Fruit fly (Drosophila melanogaster) whole organism, adult: Measurements from ENCODE around the gene zormin.

Source experiments
- CG11617 ChIP-seq: fragments of 200-800 bp; sonication (Bioruptor generic); optimal IDR thresholded peaks from 2 replicates; lab custom pipeline; 2017; ENCODE audit warnings: mild to moderate bottlenecking, missing biosample characterization, missing genetic modification reagents, missing genetic modification characterization
- CG12768 ChIP-seq: fragments of 200-800 bp; sonication (Bioruptor generic); optimal IDR thresholded peaks from 2 replicates; lab custom pipeline; 2017; ENCODE audit warnings: missing biosample characterization, missing genetic modification characterization, mild to moderate bottlenecking, moderate library complexity, missing genetic modification reagents
- CG14711 ChIP-seq: fragments of 200-800 bp; sonication (Bioruptor generic); optimal IDR thresholded peaks from 2 replicates; lab custom pipeline; 2018; ENCODE audit warnings: missing biosample characterization, mild to moderate bottlenecking, missing genetic modification characterization, moderate library complexity
- CG1620 ChIP-seq: fragments of 200-800 bp; sonication (Bioruptor generic); optimal IDR thresholded peaks from 2 replicates; lab custom pipeline; 2016; ENCODE audit warnings: missing biosample characterization, missing genetic modification characterization
- CG33017 ChIP-seq: fragments of 200-800 bp; sonication (Bioruptor generic); optimal IDR thresholded peaks from 2 replicates; lab custom pipeline; 2018; ENCODE audit warnings: missing biosample characterization, mild to moderate bottlenecking, missing genetic modification characterization, moderate library complexity
- CG5204 ChIP-seq: fragments of 200-800 bp; sonication (Bioruptor generic); optimal IDR thresholded peaks from 2 replicates; lab custom pipeline; 2016; ENCODE audit warnings: missing biosample characterization, missing genetic modification characterization
- CG7045 ChIP-seq: fragments of 200-800 bp; sonication (Bioruptor generic); optimal IDR thresholded peaks from 2 replicates; lab custom pipeline; 2017; ENCODE audit warnings: missing biosample characterization, mild to moderate bottlenecking, missing genetic modification characterization
- CG7101 ChIP-seq: fragments of 200-800 bp; sonication (Bioruptor generic); optimal IDR thresholded peaks from 2 replicates; lab custom pipeline; 2018; ENCODE audit warnings: missing biosample characterization, mild to moderate bottlenecking, missing genetic modification characterization, moderate library complexity
- Clk ChIP-seq: fragments of 200-800 bp; sonication (Bioruptor generic); optimal IDR thresholded peaks from 2 replicates; lab custom pipeline; 2017; ENCODE audit warnings: missing biosample characterization, missing genetic modification characterization
- Crg-1 ChIP-seq: fragments of 200-800 bp; sonication (Bioruptor generic); optimal IDR thresholded peaks from 2 replicates; lab custom pipeline; 2016; ENCODE audit warnings: missing biosample characterization, missing genetic modification characterization
- Hr96 ChIP-seq: fragments of 200-800 bp; sonication (Bioruptor generic); optimal IDR thresholded peaks from 2 replicates; lab custom pipeline; 2016; ENCODE audit warnings: missing biosample characterization, missing genetic modification characterization
- Mnt ChIP-seq: fragments of 200-800 bp; sonication (Bioruptor generic); optimal IDR thresholded peaks from 2 replicates; lab custom pipeline; 2016; ENCODE audit warnings: missing biosample characterization, mild to moderate bottlenecking, missing genetic modification characterization
- bab1 ChIP-seq: fragments of 200-800 bp; sonication (Bioruptor generic); optimal IDR thresholded peaks from 3 replicates; lab custom pipeline; 2019; ENCODE audit warnings: missing biosample characterization, mild to moderate bottlenecking, missing genetic modification characterization, moderate library complexity
- cic ChIP-seq: fragments of 200-800 bp; sonication (Bioruptor generic); optimal IDR thresholded peaks from 2 replicates; lab custom pipeline; 2017; ENCODE audit warnings: missing biosample characterization, mild to moderate bottlenecking, missing genetic modification characterization, moderate library complexity
- cnc ChIP-seq, 2 experiments: fragments of >200 bp; optimal IDR thresholded peaks; 2 replicates each; lab custom pipeline; 2017
- kay ChIP-seq: fragments of 200-800 bp; sonication (Bioruptor generic); peaks from one replicate; lab custom pipeline; 2016; ENCODE audit warnings: missing biosample characterization, missing genetic modification characterization, borderline replicate concordance
- ovo ChIP-seq: fragments of 200-800 bp; sonication (Bioruptor generic); optimal IDR thresholded peaks from 2 replicates; lab custom pipeline; 2016; ENCODE audit warnings: missing biosample characterization, missing genetic modification characterization
- pad ChIP-seq: fragments of 200-800 bp; sonication (Bioruptor generic); optimal IDR thresholded peaks from 3 replicates; lab custom pipeline; 2017; ENCODE audit warnings: missing biosample characterization, missing genetic modification characterization, mild to moderate bottlenecking, moderate library complexity, missing genetic modification reagents
- tj ChIP-seq: fragments of 200-800 bp; sonication (Bioruptor generic); optimal IDR thresholded peaks from 3 replicates; lab custom pipeline; 2017; ENCODE audit warnings: missing biosample characterization, mild to moderate bottlenecking, missing genetic modification characterization, moderate library complexity
- toe ChIP-seq: fragments of 200-800 bp; sonication (Bioruptor generic); optimal IDR thresholded peaks from 2 replicates; lab custom pipeline; 2016; ENCODE audit warnings: missing biosample characterization, missing genetic modification characterization

Gene zormin

DNA sequence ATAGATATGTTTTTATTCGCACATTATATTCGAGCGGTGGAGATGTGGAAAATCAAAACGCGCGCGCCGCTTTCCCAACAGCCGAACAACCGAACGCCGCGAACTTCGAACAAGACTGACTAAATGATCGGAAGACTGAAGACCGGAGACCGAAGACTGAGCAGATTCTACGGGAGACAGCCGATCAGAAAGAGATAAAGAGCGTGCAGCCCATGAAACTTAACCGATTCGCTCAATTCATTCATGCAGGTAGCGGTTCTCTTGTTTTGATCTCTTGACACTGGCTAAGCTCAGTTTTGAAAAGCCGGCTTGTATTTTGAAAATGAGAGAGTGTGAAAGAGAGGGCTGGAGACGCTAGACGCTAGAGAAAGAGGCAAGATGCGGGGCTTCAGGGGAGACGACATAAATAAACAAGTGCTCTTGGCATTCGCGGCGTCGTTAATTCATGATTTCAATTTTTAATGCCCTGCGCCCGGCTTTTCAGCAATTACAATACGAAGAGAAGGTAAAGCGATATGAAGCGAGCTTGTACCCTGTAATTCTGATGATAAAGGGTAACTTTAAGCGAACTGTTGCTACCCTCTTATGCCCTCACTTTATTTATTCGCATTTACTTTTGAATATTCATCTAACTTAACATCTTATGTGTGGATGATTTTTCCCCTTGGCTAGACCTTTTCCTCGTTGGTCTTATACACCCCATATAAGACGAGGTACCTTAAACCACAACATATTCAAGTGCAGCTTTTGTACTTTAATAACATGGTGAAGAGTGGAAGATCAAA, at the start of gene zormin:
TSS of gene zormin (minus strand) at position 113 of the 785 bp plus-strand sequence.
- TF ChIP-seq CG1620 (GFP tag; lab: Kevin White, UChicago), result no peak
- TF ChIP-seq Crg-1 (GFP tag; lab: Kevin White, UChicago), result no peak
- no peak for TF ChIP-seq CG7101 (tag; lab: Kevin White, UChicago)
- no peak for TF ChIP-seq Clk
- TF ChIP-seq Hr96 (GFP tag; lab: Kevin White, UChicago), result no peak
- TF ChIP-seq CG11617, result no peak
- peak; percentile 14 for TF ChIP-seq kay
- peak; percentile 18 for TF ChIP-seq bab1 (GFP tag; lab: Kevin White, UChicago)
- no peak for TF ChIP-seq pad

DNA sequence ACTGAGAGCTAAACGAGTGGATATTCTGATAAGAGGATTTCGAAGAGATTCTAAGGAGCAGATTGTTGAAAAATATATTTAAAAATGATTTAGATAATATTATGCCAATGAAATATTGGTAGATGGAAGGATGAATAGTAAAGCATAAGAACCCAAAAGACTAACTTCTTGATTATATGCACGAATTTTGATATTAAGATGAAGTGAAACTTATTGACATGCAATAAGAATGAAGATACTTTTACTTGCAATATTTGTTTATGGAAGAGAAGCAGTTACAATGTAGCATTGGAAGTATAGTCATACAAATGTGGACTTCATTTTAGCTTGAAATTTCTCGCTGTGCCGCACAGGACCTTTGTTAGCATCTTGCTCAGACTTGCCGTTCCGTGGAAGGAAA, 45.2 kb upstream of the zormin start, which contains the start of gene CG8960:
TSS of gene CG8960 (plus strand) at position 301 of the 400 bp plus-strand sequence.
- TF ChIP-seq Crg-1 (GFP tag; lab: Kevin White, UChicago) (no peak), CG1620 (GFP tag; lab: Kevin White, UChicago) (no peak), cnc (optimal IDR thresholded peaks at IDR 0.05; lab: Kevin White, UChicago) (no peak), Hr96 (GFP tag; lab: Kevin White, UChicago) (no peak), CG33017 (tag; lab: Kevin White, UChicago) (no peak), ovo (GFP tag; lab: Kevin White, UChicago) (no peak), bab1 (GFP tag; lab: Kevin White, UChicago) (no peak), pad (no peak), Clk (no peak)

DNA sequence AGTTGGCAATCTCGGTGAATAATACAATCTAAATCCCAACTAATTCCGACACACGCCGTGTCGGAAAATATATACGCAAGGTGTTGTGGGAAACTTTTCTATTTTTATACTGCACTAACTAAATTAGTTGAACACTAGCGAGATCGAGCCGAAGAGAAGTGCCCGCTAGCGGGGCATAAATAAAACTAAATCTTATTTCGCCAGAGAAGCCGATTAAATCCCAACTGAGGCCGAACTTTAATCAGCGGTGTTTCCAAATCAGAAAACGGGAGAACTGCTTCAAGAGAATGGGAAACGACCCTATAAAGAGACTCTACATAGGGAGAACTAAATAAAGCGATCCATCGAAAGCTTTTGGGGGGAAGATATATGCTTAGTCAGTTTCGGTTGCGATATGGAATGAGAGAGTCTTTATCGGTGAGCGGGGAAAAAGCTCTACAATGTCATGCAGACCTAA, 40.5 kb upstream of the zormin start, which contains the start of gene CG5707:
TSS of gene CG5707 (minus strand) at position 228 of the 457 bp plus-strand sequence.
- TF ChIP-seq bab1 (GFP tag; lab: Kevin White, UChicago) (peak; percentile 10), Clk (no peak), toe (GFP tag; lab: Kevin White, UChicago) (peak; percentile 38), CG7101 (tag; lab: Kevin White, UChicago) (peak; percentile 35), CG11617 (peak; percentile 39), ovo (GFP tag; lab: Kevin White, UChicago) (no peak), CG1620 (GFP tag; lab: Kevin White, UChicago) (no peak), CG12768 (GFP tag; lab: Kevin White, UChicago) (peak; percentile 35), Mnt (GFP tag; lab: Kevin White, UChicago) (peak; percentile 45), kay (peak; percentile 82), cic (GFP tag; lab: Kevin White, UChicago) (no peak), cnc (optimal IDR thresholded peaks at IDR 0.05; lab: Kevin White, UChicago) (peak in 1 of 2 experiments; percentile 54), CG33017 (tag; lab: Kevin White, UChicago) (no peak), pad (peak; percentile 53), CG7045 (GFP tag; lab: Kevin White, UChicago) (no peak), CG14711 (tag; lab: Kevin White, UChicago) (peak; percentile 15), tj (GFP tag; lab: Kevin White, UChicago) (peak; percentile 57), CG5204 (GFP tag; lab: Kevin White, UChicago) (peak; percentile 16), Hr96 (GFP tag; lab: Kevin White, UChicago) (peak; percentile 35), Crg-1 (GFP tag; lab: Kevin White, UChicago) (no peak)

DNA sequence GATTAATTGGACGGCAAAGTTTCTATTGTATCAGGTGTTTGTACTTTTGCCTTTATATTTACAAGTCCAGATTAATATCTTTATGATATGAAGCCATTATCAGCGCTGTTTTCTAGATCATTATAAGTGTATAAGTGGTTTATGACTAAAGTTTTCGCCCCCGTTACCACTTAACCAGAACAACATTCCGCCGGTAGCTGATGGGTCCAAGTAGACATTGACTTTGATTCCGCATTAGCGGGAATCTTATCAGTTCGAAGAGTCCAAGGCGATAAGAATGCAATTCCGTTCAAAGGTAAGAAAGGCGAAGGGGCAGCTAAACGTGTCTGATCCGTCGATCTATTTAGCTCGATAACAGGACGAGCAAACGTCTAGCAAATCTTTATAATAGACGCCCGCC, 40.0 kb upstream of the zormin start:
- TF ChIP-seq cic (GFP tag; lab: Kevin White, UChicago) (peak; percentile 22), CG1620 (GFP tag; lab: Kevin White, UChicago) (no peak)

DNA sequence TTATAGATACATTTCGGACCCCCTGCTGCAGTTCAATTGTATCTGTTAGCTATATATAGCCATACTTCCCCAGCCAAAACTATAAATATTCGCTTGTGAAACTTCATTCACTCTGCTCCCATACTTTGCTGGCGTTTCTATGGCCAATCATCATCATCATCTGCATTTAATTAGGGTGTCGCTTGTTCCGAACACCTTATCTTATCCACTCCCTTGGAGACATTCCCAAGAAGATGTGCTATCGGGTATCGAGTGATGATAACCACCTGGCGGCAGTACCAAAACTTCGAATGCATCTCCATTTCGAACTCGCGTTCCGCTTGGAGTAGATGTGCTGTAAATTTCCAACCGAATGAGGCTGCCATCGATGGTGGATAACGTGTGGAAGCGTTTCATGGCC, 34.1 kb upstream of the zormin start, which contains the start of gene CG13810:
TSS of gene CG13810 (plus strand) at position 301 of the 400 bp plus-strand sequence.
- TF ChIP-seq bab1 (GFP tag; lab: Kevin White, UChicago) (no peak), cnc (optimal IDR thresholded peaks at IDR 0.05; lab: Kevin White, UChicago) (no peak), CG7101 (tag; lab: Kevin White, UChicago) (no peak), CG12768 (GFP tag; lab: Kevin White, UChicago) (no peak), CG11617 (no peak), CG33017 (tag; lab: Kevin White, UChicago) (no peak), CG1620 (GFP tag; lab: Kevin White, UChicago) (no peak), cic (GFP tag; lab: Kevin White, UChicago) (no peak), toe (GFP tag; lab: Kevin White, UChicago) (no peak), CG14711 (tag; lab: Kevin White, UChicago) (no peak), CG7045 (GFP tag; lab: Kevin White, UChicago) (no peak), Crg-1 (GFP tag; lab: Kevin White, UChicago) (no peak), kay (no peak), pad (no peak), tj (GFP tag; lab: Kevin White, UChicago) (no peak), ovo (GFP tag; lab: Kevin White, UChicago) (no peak), Hr96 (GFP tag; lab: Kevin White, UChicago) (no peak), Clk (no peak)

DNA sequence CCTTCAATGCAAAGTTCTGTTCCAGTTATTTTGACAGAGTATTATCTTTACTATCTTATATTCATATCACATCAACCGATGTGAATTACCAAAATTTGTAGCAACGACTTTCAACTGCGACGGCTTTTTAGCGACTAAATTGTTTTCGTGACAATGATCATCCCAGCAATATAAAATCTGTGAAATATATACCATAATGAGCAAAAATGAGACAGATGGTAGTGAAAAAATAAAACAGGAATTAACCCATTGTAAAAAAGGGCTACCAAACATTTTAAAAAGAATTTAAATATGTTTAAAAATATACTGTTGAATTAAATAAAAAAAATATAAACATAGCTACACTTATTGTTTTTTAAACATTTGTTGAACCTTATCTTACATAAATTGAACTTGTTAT, 22.7 kb upstream of the zormin start, which contains the start of gene CG15820:
TSS of gene CG15820 (minus strand) at position 101 of the 400 bp plus-strand sequence.
- TF ChIP-seq CG11617 (no peak), CG7045 (GFP tag; lab: Kevin White, UChicago) (no peak), CG7101 (tag; lab: Kevin White, UChicago) (no peak), Hr96 (GFP tag; lab: Kevin White, UChicago) (no peak), cic (GFP tag; lab: Kevin White, UChicago) (no peak), Mnt (GFP tag; lab: Kevin White, UChicago) (no peak), toe (GFP tag; lab: Kevin White, UChicago) (no peak), CG1620 (GFP tag; lab: Kevin White, UChicago) (no peak), cnc (optimal IDR thresholded peaks at IDR 0.05; lab: Kevin White, UChicago) (no peak), tj (GFP tag; lab: Kevin White, UChicago) (no peak), CG14711 (tag; lab: Kevin White, UChicago) (no peak), CG5204 (GFP tag; lab: Kevin White, UChicago) (no peak), Crg-1 (GFP tag; lab: Kevin White, UChicago) (no peak), bab1 (GFP tag; lab: Kevin White, UChicago) (no peak), Clk (no peak)
